Worm (Caenorhabditis elegans) whole organism, early embryonic: ENCODE data around the gene C16A3.2.

ENCODE experiments used
- B0310.2 ChIP-seq: sonication (generic microtip); optimal IDR thresholded peaks from 2 replicates; lab custom pipeline; 2016; ENCODE audit warnings: mild to moderate bottlenecking, missing genetic modification characterization, missing compliant biosample characterization
- ama-1 ChIP-seq: fragments of 150-350 bp; optimal IDR thresholded peaks from 2 replicates; lab custom pipeline; 2014
- flt-1 ChIP-seq: fragments of 200-800 bp; sonication (Bioruptor generic); IDR thresholded peaks from 2 replicates; pipeline ENCODE4 v1.3.6; 2022; ENCODE audit warnings: missing genetic modification characterization, missing compliant biosample characterization
- tbx-11 ChIP-seq: fragments of 200-800 bp; sonication (Bioruptor generic); IDR thresholded peaks from 2 replicates; pipeline ENCODE4 v1.3.6; 2022; ENCODE audit warnings: missing genetic modification characterization, missing compliant biosample characterization

ce11 chrIII:6421473-6421872 lies 31.8 kb downstream of the C16A3.2 start:
- no peak for TF ChIP-seq flt-1 (GFP tag; lab: Robert Waterston, UW)
- TF ChIP-seq ama-1 (lab: Kevin White, UChicago): no peak
- no peak for TF ChIP-seq tbx-11 (GFP tag; lab: Robert Waterston, UW)
- TF ChIP-seq B0310.2: no peak
